Worm (Caenorhabditis elegans): ENCODE data around the gene best-15.

- TF ChIP-seq dao-5 (tag; optimal IDR thresholded peaks at IDR 0.05) (no peak), him-1 (tag; optimal IDR thresholded peaks at IDR 0.05) (no peak)
These were observed 51.5 kb downstream of the best-15 start, which contains the start of gene swt-3 for ce11 chrIV:10780583-10780982.
